Fruit fly (Drosophila melanogaster): Measurements from ENCODE around the gene hoka.

Gene hoka

DNA sequence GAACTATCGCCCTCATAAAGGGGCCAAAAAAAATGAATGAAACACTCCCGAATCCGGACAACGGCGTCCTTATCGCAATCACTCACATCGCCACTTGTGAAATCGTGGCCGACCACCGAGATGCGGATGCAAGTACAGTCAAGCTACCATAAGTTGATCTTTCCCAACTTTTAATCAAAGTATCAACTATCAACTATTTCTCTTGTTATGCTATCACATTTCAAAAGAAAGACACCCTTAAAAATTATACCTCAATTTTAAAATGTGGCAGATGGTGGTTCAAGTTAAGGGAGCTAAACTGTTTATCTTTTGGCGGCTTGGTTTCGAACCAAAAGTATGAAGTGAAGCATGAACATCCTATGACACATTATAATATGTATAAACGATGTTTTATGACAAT lies 44.5 kb upstream of the hoka start:
- no peak for TF ChIP-seq gcm2 (GFP tag; optimal IDR thresholded peaks at IDR 0.05)
- TF ChIP-seq CG11456 (GFP tag; IDR thresholded peaks at IDR 0.05): no peak
- TF ChIP-seq row (GFP tag; IDR thresholded peaks at IDR 0.05): 0 out of 3 replicates have a peak, but pooled peaks have one; percentile 32
- TF ChIP-seq grau (tag; optimal IDR thresholded peaks at IDR 0.05): peak; percentile 80
- peak; percentile 6 for TF ChIP-seq CG13424 (tag; optimal IDR thresholded peaks at IDR 0.05)
- TF ChIP-seq ci (GFP tag; IDR thresholded peaks at IDR 0.05): peak; percentile 55; the same call in 1 of the 3 replicates
- TF ChIP-seq gem (tag; optimal IDR thresholded peaks at IDR 0.05): peak; percentile 2
- no peak for TF ChIP-seq CG12155 (GFP tag; optimal IDR thresholded peaks at IDR 0.05)
- TF ChIP-seq CG3281 (GFP tag; optimal IDR thresholded peaks at IDR 0.05): no peak
- TF ChIP-seq CG1603 (tag; optimal IDR thresholded peaks at IDR 0.05): peak; percentile 20
- TF ChIP-seq Oli (tag; optimal IDR thresholded peaks at IDR 0.05): no peak
- peak; percentile 10 for TF ChIP-seq CG11504 (tag; optimal IDR thresholded peaks at IDR 0.05)
- TF ChIP-seq CG12769 (tag; optimal IDR thresholded peaks at IDR 0.05): peak; percentile 12
- TF ChIP-seq sens (GFP tag): peak; percentile 55
- TF ChIP-seq Dref (GFP tag; IDR thresholded peaks at IDR 0.05): no peak
- no peak for TF ChIP-seq CG10267 (tag; optimal IDR thresholded peaks at IDR 0.05)
- TF ChIP-seq exex (tag; optimal IDR thresholded peaks at IDR 0.05): no peak
- TF ChIP-seq Sox102F (GFP tag; optimal IDR thresholded peaks at IDR 0.05): peak; percentile 6
- TF ChIP-seq slbo (GFP tag; IDR thresholded peaks at IDR 0.05): 0 out of 2 replicates have a peak, but pooled peaks have one; percentile 30
- 0 out of 2 replicates have a peak, but pooled peaks have one; percentile 22 for TF ChIP-seq CG14441 (GFP tag; IDR thresholded peaks at IDR 0.05)
- TF ChIP-seq prd (optimal IDR thresholded peaks at IDR 0.05): no peak
- peak; percentile 28; the same call in 1 of the 3 replicates for TF ChIP-seq prd (GFP tag; IDR thresholded peaks at IDR 0.05)
- TF ChIP-seq tap (tag; optimal IDR thresholded peaks at IDR 0.05): peak; percentile 6
- peak; percentile 61 for TF ChIP-seq Med (GFP tag)

DNA sequence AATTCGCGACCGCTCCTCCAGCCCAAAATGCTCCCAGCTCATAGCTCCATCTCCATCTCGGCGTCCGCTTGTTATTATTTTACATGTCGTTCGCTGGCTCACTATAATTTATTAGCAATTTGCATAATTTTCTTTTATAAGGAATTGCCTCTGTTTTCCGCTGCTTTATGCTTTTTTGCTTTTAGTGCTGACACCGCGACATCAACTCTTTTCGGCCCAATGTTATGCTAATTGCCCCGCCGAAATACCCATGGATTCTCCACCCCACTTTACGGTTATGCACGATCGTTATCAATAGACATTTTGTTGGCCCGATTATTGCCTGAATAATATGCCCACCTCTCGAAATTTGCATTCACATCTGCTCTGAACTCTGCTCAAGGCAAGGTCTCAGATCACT lies 43.5 kb upstream of the hoka start:
- TF ChIP-seq Antp (GFP tag; optimal IDR thresholded peaks at IDR 0.05) (no peak), yki (optimal IDR thresholded peaks at IDR 0.05) (no peak), trem (tag; optimal IDR thresholded peaks at IDR 0.05) (no peak), chm (GFP tag; IDR thresholded peaks at IDR 0.05) (no peak), D (optimal IDR thresholded peaks at IDR 0.05) (no peak), D (GFP tag; optimal IDR thresholded peaks at IDR 0.05) (no peak), ase (GFP tag; IDR thresholded peaks at IDR 0.05) (no peak), org-1 (GFP tag; optimal IDR thresholded peaks at IDR 0.05) (no peak), vvl (GFP tag; IDR thresholded peaks at IDR 0.05) (peak; percentile 58; the same call in 1 of the 2 replicates), abd-A (tag; optimal IDR thresholded peaks at IDR 0.05) (peak; percentile 53), Bgb (GFP tag; IDR thresholded peaks at IDR 0.05; ENCODE audit: partially characterized antibody) (no peak), Sry-β (GFP tag; optimal IDR thresholded peaks at IDR 0.05) (no peak), CG6689 (GFP tag; IDR thresholded peaks at IDR 0.05) (no peak), CG10267 (tag; optimal IDR thresholded peaks at IDR 0.05) (no peak), dati (GFP tag; IDR thresholded peaks at IDR 0.05) (no peak), CG18011 (GFP tag; optimal IDR thresholded peaks at IDR 0.05) (no peak), chinmo (GFP tag; IDR thresholded peaks at IDR 0.05; ENCODE audit: partially characterized antibody) (peak; percentile 67; the same call in 1 of the 4 replicates), pfk (GFP tag; optimal IDR thresholded peaks at IDR 0.05) (no peak)
